Worm (Caenorhabditis elegans) whole organism, L4 larva: ENCODE results near the gene K05F1.10.

Source experiments
- F26F4.8 ChIP-seq: fragments of 200-800 bp; sonication (Bioruptor generic); conservative IDR thresholded peaks from 2 replicates; pipeline ENCODE4 v1.3.6; 2022; ENCODE audit warnings: missing genetic modification characterization, missing compliant biosample characterization
- attf-4 ChIP-seq: sonication (generic microtip); optimal IDR thresholded peaks from 3 replicates; lab custom pipeline; 2017; ENCODE audit warnings: missing biosample characterization, missing genetic modification characterization
- ces-1 ChIP-seq: fragments of 150-350 bp; sonication (generic microtip); optimal IDR thresholded peaks from 4 replicates; lab custom pipeline; 2014; ENCODE audit warnings: missing biosample characterization, missing genetic modification reagents, missing genetic modification characterization
- egl-43 ChIP-seq: fragments of 200-800 bp; sonication (Bioruptor generic); IDR thresholded peaks from 2 replicates; pipeline ENCODE4 v1.3.6; 2022; ENCODE audit warnings: missing genetic modification reagents, missing genetic modification characterization, missing compliant biosample characterization
- lin-13 ChIP-seq: fragments of 150-350 bp; optimal IDR thresholded peaks from 2 replicates; lab custom pipeline; 2014; ENCODE audit warnings: missing biosample characterization, missing genetic modification reagents, missing genetic modification characterization
- unc-62 ChIP-seq, 3 experiments: fragments of 150-350 bp in 1 of 3; sonication (generic microtip); optimal IDR thresholded peaks in 2 of 3; peaks in 1 of 3; 1 replicate in 1 of 3; 2 replicates in 2 of 3; lab custom pipeline; 2014 to 2017; ENCODE audit warnings: missing biosample characterization in 3 of 3, missing genetic modification characterization in 3 of 3, missing genetic modification reagents in 3 of 3, missing genotype in 1 of 3
- zag-1 ChIP-seq: fragments of 150-350 bp; optimal IDR thresholded peaks from 2 replicates; lab custom pipeline; 2014; ENCODE audit warnings: missing biosample characterization, missing genetic modification characterization

DNA sequence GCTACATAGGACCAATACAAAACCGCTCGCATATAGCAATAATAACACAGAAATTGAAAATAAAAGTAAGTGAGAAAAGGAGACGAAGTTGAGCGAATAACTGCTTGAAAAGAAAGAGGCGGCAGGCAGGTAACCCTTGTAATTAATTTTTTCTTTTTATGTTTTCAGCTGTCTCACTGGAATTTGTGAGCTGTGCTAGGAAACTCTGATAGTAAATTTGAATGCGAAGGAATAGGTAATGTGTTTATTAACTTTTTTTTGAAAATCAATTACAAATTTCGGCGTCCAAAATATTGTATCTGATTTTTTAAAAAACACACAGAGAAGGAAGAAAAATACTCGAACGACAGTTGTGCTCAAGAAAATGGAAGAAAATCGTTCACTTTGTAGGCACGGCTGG is 46.7 kb upstream of the K05F1.10 start, which contains the start of gene H41C03.2:
- TF ChIP-seq unc-62 (GFP tag; optimal IDR thresholded peaks at IDR 0.05 in 1 of 2; lab: Kevin White, UChicago), result peak in 1 of 2 experiments; percentile 75
- TF ChIP-seq unc-62 (tag; optimal IDR thresholded peaks at IDR 0.05; lab: Kevin White, UChicago), result no peak
- TF ChIP-seq ces-1 (GFP tag; lab: Kevin White, UChicago), result no peak
- no peak for TF ChIP-seq F26F4.8 (GFP tag; lab: Robert Waterston, UW)
- no peak for TF ChIP-seq lin-13 (GFP tag; lab: Kevin White, UChicago)
- TF ChIP-seq egl-43 (GFP tag; lab: Robert Waterston, UW), result no peak
- TF ChIP-seq zag-1 (tag; lab: Kevin White, UChicago), result no peak
- no peak for TF ChIP-seq attf-4 (tag; lab: Kevin White, UChicago)
